Fruit fly (Drosophila melanogaster): ENCODE results near the gene CG44215.

Gene CG44215

dm6 chr3R:14108158-14108921 lies 45.9 kb downstream of the CG44215 start, which contains the start of gene CG12402 (continued):
- peak; percentile 53 for TF ChIP-seq pum (GFP tag; optimal IDR thresholded peaks at IDR 0.05)
- peak; percentile 81 for TF ChIP-seq CG3065 (GFP tag; optimal IDR thresholded peaks at IDR 0.05)
- peak; percentile 91 for TF ChIP-seq Xrp1 (GFP tag; IDR thresholded peaks at IDR 0.05)
- peak; percentile 3 for TF ChIP-seq Sry-δ (GFP tag; optimal IDR thresholded peaks at IDR 0.05)
- TF ChIP-seq Dfd (GFP tag; optimal IDR thresholded peaks at IDR 0.05): no peak
- TF ChIP-seq nmo (GFP tag; optimal IDR thresholded peaks at IDR 0.05): peak; percentile 78
- peak; percentile 38 for TF ChIP-seq fd64A (GFP tag; optimal IDR thresholded peaks at IDR 0.05)
- TF ChIP-seq CG43689 (GFP tag; IDR thresholded peaks at IDR 0.05): peak; percentile 73; the same call in 1 of the 2 replicates
- peak; percentile 69 for TF ChIP-seq Dek (tag; optimal IDR thresholded peaks at IDR 0.05)
- peak; percentile 79 for TF ChIP-seq CG18764 (GFP tag; optimal IDR thresholded peaks at IDR 0.05)
- peak; percentile 76 for TF ChIP-seq dati (GFP tag; IDR thresholded peaks at IDR 0.05)
- peak; percentile 16 for TF ChIP-seq vfl (GFP tag; optimal IDR thresholded peaks at IDR 0.05)
- TF ChIP-seq lbe (GFP tag; optimal IDR thresholded peaks at IDR 0.05): no peak
- TF ChIP-seq HmgZ (tag; optimal IDR thresholded peaks at IDR 0.05): peak; percentile 73
- TF ChIP-seq ewg (GFP tag; optimal IDR thresholded peaks at IDR 0.05): peak; percentile 74
- peak; percentile 72 for TF ChIP-seq fd3F (GFP tag; optimal IDR thresholded peaks at IDR 0.05)
- no peak for TF ChIP-seq slou (GFP tag; optimal IDR thresholded peaks at IDR 0.05)
- TF ChIP-seq NFAT (GFP tag; IDR thresholded peaks at IDR 0.05): peak; percentile 64
- peak; percentile 66 for TF ChIP-seq psq (GFP tag; optimal IDR thresholded peaks at IDR 0.05)
- peak; percentile 82 for TF ChIP-seq ind (GFP tag; optimal IDR thresholded peaks at IDR 0.05)
- TF ChIP-seq HLH4C (GFP tag; IDR thresholded peaks at IDR 0.05; ENCODE audit: partially characterized antibody): no peak; the same call in 2 of the 3 replicates
- TF ChIP-seq CG7357 (GFP tag; IDR thresholded peaks at IDR 0.05): peak; percentile 73; the same call in 2 of the 3 replicates
- peak; percentile 71 for TF ChIP-seq Side (GFP tag; optimal IDR thresholded peaks at IDR 0.05)
- peak; percentile 74 for TF ChIP-seq NC2β (GFP tag; optimal IDR thresholded peaks at IDR 0.05)
- TF ChIP-seq CG4820 (GFP tag; optimal IDR thresholded peaks at IDR 0.05): peak; percentile 77
- peak; percentile 79; the same call in 1 of the 2 replicates for TF ChIP-seq sob (GFP tag; IDR thresholded peaks at IDR 0.05)
- TF ChIP-seq bsh (GFP tag; optimal IDR thresholded peaks at IDR 0.05): peak in 1 of 2 experiments; percentile 82
- peak; percentile 64 for TF ChIP-seq CG2202 (tag; optimal IDR thresholded peaks at IDR 0.05)
- TF ChIP-seq CG2120 (GFP tag; optimal IDR thresholded peaks at IDR 0.05): peak; percentile 67
- peak; percentile 61 for TF ChIP-seq CG7987 (GFP tag; optimal IDR thresholded peaks at IDR 0.05)
- no peak for TF ChIP-seq pan (optimal IDR thresholded peaks at IDR 0.05)
- peak in 1 of 2 experiments; percentile 90 for TF ChIP-seq pan (GFP tag; optimal IDR thresholded peaks at IDR 0.05 in 1 of 2, IDR thresholded peaks at IDR 0.05 in 1 of 2)
- TF ChIP-seq CG6683 (GFP tag; optimal IDR thresholded peaks at IDR 0.05): peak; percentile 69
- TF ChIP-seq crc (GFP tag; optimal IDR thresholded peaks at IDR 0.05): peak; percentile 27
- no peak for TF ChIP-seq sima (GFP tag; optimal IDR thresholded peaks at IDR 0.05)
- TF ChIP-seq hkb (optimal IDR thresholded peaks at IDR 0.05): no peak
- peak; percentile 95 for TF ChIP-seq hkb (GFP tag; IDR thresholded peaks at IDR 0.05)
- TF ChIP-seq CG17829 (tag; optimal IDR thresholded peaks at IDR 0.05): peak; percentile 91
- TF ChIP-seq Dad (GFP tag; optimal IDR thresholded peaks at IDR 0.05): peak; percentile 32
- peak; percentile 84 for TF ChIP-seq CG2875 (GFP tag; optimal IDR thresholded peaks at IDR 0.05)
- TF ChIP-seq Hsf (GFP tag; optimal IDR thresholded peaks at IDR 0.05): peak; percentile 71
- TF ChIP-seq Dip3 (GFP tag; optimal IDR thresholded peaks at IDR 0.05): peak; percentile 12
- peak; percentile 91 for TF ChIP-seq CG15269 (tag; optimal IDR thresholded peaks at IDR 0.05)
- peak; percentile 64 for TF ChIP-seq CG1647 (GFP tag; optimal IDR thresholded peaks at IDR 0.05)
- TF ChIP-seq caup (GFP tag; optimal IDR thresholded peaks at IDR 0.05; ENCODE audit: severe bottlenecking): peak; percentile 80
- TF ChIP-seq toy (GFP tag; IDR thresholded peaks at IDR 0.05): 0 out of 2 replicates have a peak, but pooled peaks have one; percentile 11
- TF ChIP-seq CG12219 (GFP tag; optimal IDR thresholded peaks at IDR 0.05): peak; percentile 82
- peak; percentile 51 for TF ChIP-seq CG1792 (GFP tag; optimal IDR thresholded peaks at IDR 0.05)
- peak; percentile 36 for TF ChIP-seq Atf-2 (GFP tag; optimal IDR thresholded peaks at IDR 0.05)
- no peak for TF ChIP-seq CG2129 (GFP tag; IDR thresholded peaks at IDR 0.05; ENCODE audit: partially characterized antibody)

All from whole organism, embryonic.